Fruit fly (Drosophila melanogaster) whole organism, pupa: Measurements from ENCODE around the gene CG8149.

Experiments used
- CG10348 ChIP-seq: fragments of 200-800 bp; sonication (Bioruptor generic); IDR thresholded peaks from 2 replicates; pipeline ENCODE4 v1.3.6; 2022; ENCODE audit warnings: missing biosample characterization, missing genetic modification characterization
- CG13204 ChIP-seq: fragments of 200-800 bp; sonication (Bioruptor generic); optimal IDR thresholded peaks from 2 replicates; lab custom pipeline; 2018; ENCODE audit warnings: missing biosample characterization, mild to moderate bottlenecking, missing genetic modification characterization, moderate library complexity
- CG14655 ChIP-seq: fragments of 200-800 bp; sonication (Bioruptor generic); optimal IDR thresholded peaks from 3 replicates; lab custom pipeline; 2017; ENCODE audit warnings: mild to moderate bottlenecking, missing biosample characterization, missing genetic modification reagents, missing genetic modification characterization
- CG15710 ChIP-seq: fragments of 200-800 bp; sonication (Bioruptor generic); optimal IDR thresholded peaks from 2 replicates; lab custom pipeline; 2018; ENCODE audit warnings: missing biosample characterization, mild to moderate bottlenecking, missing genetic modification characterization, moderate library complexity
- CG17806 ChIP-seq: fragments of 200-800 bp; sonication (Bioruptor generic); optimal IDR thresholded peaks from 2 replicates; lab custom pipeline; 2018; ENCODE audit warnings: missing biosample characterization, mild to moderate bottlenecking, missing genetic modification characterization, moderate library complexity
- CG32121 ChIP-seq: fragments of 200-800 bp; sonication (Bioruptor generic); IDR thresholded peaks from 2 replicates; pipeline ENCODE4 v1.3.6; 2022; ENCODE audit warnings: missing biosample characterization, missing genetic modification characterization
- CG34367 ChIP-seq: fragments of 200-800 bp; sonication (Bioruptor generic); optimal IDR thresholded peaks from 2 replicates; lab custom pipeline; 2018; ENCODE audit warnings: missing biosample characterization, mild to moderate bottlenecking, missing genetic modification characterization
- CG4496 ChIP-seq: fragments of 200-800 bp; sonication (Bioruptor generic); IDR thresholded peaks from 3 replicates; pipeline ENCODE4 v1.3.6; 2022; ENCODE audit warnings: missing biosample characterization, missing genetic modification characterization
- CG8159 ChIP-seq: fragments of 200-800 bp; sonication (Bioruptor generic); optimal IDR thresholded peaks from 3 replicates; lab custom pipeline; 2018; ENCODE audit warnings: missing biosample characterization, mild to moderate bottlenecking, missing genetic modification characterization, moderate library complexity
- CG8301 ChIP-seq: fragments of 200-800 bp; sonication (Bioruptor generic); optimal IDR thresholded peaks from 2 replicates; lab custom pipeline; 2018; ENCODE audit warnings: missing biosample characterization, mild to moderate bottlenecking, missing genetic modification characterization
- CG9948 ChIP-seq: fragments of 200-800 bp; sonication (Bioruptor generic); optimal IDR thresholded peaks from 2 replicates; lab custom pipeline; 2018; ENCODE audit warnings: missing biosample characterization, mild to moderate bottlenecking, missing genetic modification characterization, moderate library complexity
- EcR ChIP-seq: fragments of 200-800 bp; sonication (Bioruptor generic); optimal IDR thresholded peaks from 3 replicates; lab custom pipeline; 2019; ENCODE audit warnings: missing biosample characterization, missing genetic modification characterization, mild to moderate bottlenecking, moderate library complexity, missing genetic modification reagents
- Ets98B ChIP-seq: fragments of 200-800 bp; sonication (Bioruptor generic); IDR thresholded peaks from 2 replicates; pipeline ENCODE4 v1.3.6; 2022; ENCODE audit warnings: missing biosample characterization, missing genetic modification characterization
- Pif1A ChIP-seq: fragments of 200-800 bp; sonication (Bioruptor generic); optimal IDR thresholded peaks from 3 replicates; lab custom pipeline; 2016; ENCODE audit warnings: missing biosample characterization, missing genetic modification characterization
- Pif1B ChIP-seq: fragments of 200-800 bp; sonication (Bioruptor generic); optimal IDR thresholded peaks from 3 replicates; lab custom pipeline; 2016; ENCODE audit warnings: missing biosample characterization, missing genetic modification characterization
- Snoo ChIP-seq: fragments of 200-800 bp; sonication (Bioruptor generic); optimal IDR thresholded peaks from 3 replicates; lab custom pipeline; 2017; ENCODE audit warnings: missing biosample characterization, mild to moderate bottlenecking, missing genetic modification characterization, inconsistent platforms
- fd96Ca ChIP-seq: fragments of 200-800 bp; sonication (Bioruptor generic); IDR thresholded peaks from 3 replicates; pipeline ENCODE4 v1.3.6; 2022; ENCODE audit warnings: missing biosample characterization, missing genetic modification characterization
- gl ChIP-seq: fragments of 200-800 bp; sonication (Bioruptor generic); optimal IDR thresholded peaks from 2 replicates; lab custom pipeline; 2018; ENCODE audit warnings: missing biosample characterization, mild to moderate bottlenecking, missing genetic modification characterization
- rn ChIP-seq: fragments of 200-800 bp; sonication (Bioruptor generic); IDR thresholded peaks from 2 replicates; pipeline ENCODE4 v1.3.6; 2022; ENCODE audit warnings: missing biosample characterization, missing genetic modification characterization

CG8149 gene

dm6 chr3R:9487561-9487960 lies 16.9 kb upstream of the CG8149 start:
- TF ChIP-seq CG34367 (tag; lab: Kevin White, UChicago) (no peak), CG32121 (no peak), EcR (GFP tag; lab: Kevin White, UChicago) (no peak), CG8301 (tag; lab: Kevin White, UChicago) (no peak), CG17806 (tag; lab: Kevin White, UChicago) (no peak), gl (tag; lab: Kevin White, UChicago) (no peak), CG9948 (tag; lab: Kevin White, UChicago) (no peak), CG15710 (tag; lab: Kevin White, UChicago) (no peak), CG13204 (no peak), fd96Ca (GFP tag; lab: Robert Waterston, UW) (no peak), CG14655 (GFP tag; lab: Kevin White, UChicago) (no peak), Snoo (tag; lab: Kevin White, UChicago) (no peak), Pif1A (GFP tag; lab: Kevin White, UChicago) (no peak), CG10348 (GFP tag; lab: Robert Waterston, UW) (no peak)
- TF ChIP-seq, all 21 proteins: peak for 0

dm6 chr3R:9487961-9488360 lies 16.5 kb upstream of the CG8149 start:
- TF ChIP-seq CG4496 (no peak), CG8159 (peak; percentile 8), CG15710 (tag; lab: Kevin White, UChicago) (no peak), Pif1B (GFP tag; lab: Kevin White, UChicago) (no peak)

- TF ChIP-seq CG32121 (no peak), CG8159 (no peak)
These were observed 16.0 kb upstream of the CG8149 start for dm6 chr3R:9488493-9488892.

- TF ChIP-seq EcR (GFP tag; lab: Kevin White, UChicago) (no peak), CG13204 (peak; percentile 58), Pif1A (GFP tag; lab: Kevin White, UChicago) (no peak), Pif1B (GFP tag; lab: Kevin White, UChicago) (no peak)
These were observed 13.3 kb upstream of the CG8149 start for dm6 chr3R:9491065-9491567.

- TF ChIP-seq CG10348 (GFP tag; lab: Robert Waterston, UW) (no peak), CG14655 (GFP tag; lab: Kevin White, UChicago) (no peak), CG8301 (tag; lab: Kevin White, UChicago) (no peak), CG34367 (tag; lab: Kevin White, UChicago) (no peak), CG32121 (no peak), Ets98B (no peak), Pif1A (GFP tag; lab: Kevin White, UChicago) (no peak), CG13204 (no peak), CG17806 (tag; lab: Kevin White, UChicago) (no peak), CG15710 (tag; lab: Kevin White, UChicago) (no peak)
- TF ChIP-seq, all 21 proteins: peak for 0
These were observed 12.4 kb upstream of the CG8149 start for dm6 chr3R:9492100-9492499.

- TF ChIP-seq rn = no peak
- TF ChIP-seq CG34367 (tag; lab: Kevin White, UChicago) = peak; percentile 9
- peak; percentile 34 for TF ChIP-seq CG15710 (tag; lab: Kevin White, UChicago)
- no peak for TF ChIP-seq CG17806 (tag; lab: Kevin White, UChicago)
- peak; percentile 22 for TF ChIP-seq CG8301 (tag; lab: Kevin White, UChicago)
- TF ChIP-seq CG8159 = peak; percentile 50
- peak; percentile 19 for TF ChIP-seq CG13204
- TF ChIP-seq CG14655 (GFP tag; lab: Kevin White, UChicago) = peak; percentile 53
- TF ChIP-seq CG9948 (tag; lab: Kevin White, UChicago) = peak; percentile 3
- TF ChIP-seq Pif1B (GFP tag; lab: Kevin White, UChicago) = no peak
These were observed 10.5 kb upstream of the CG8149 start, which contains the start of gene CG16779 for dm6 chr3R:9493627-9494626. CG16779 (minus strand) TSS chr3R:9493677.

dm6 chr3R:9494627-9495009 lies 9.8 kb upstream of the CG8149 start, which contains the start of gene phu:
phu (plus strand) TSS chr3R:9494801.
- TF ChIP-seq CG34367 (tag; lab: Kevin White, UChicago) (no peak), CG8159 (no peak), CG10348 (GFP tag; lab: Robert Waterston, UW) (no peak), CG9948 (tag; lab: Kevin White, UChicago) (no peak)
